Worm (Caenorhabditis elegans): ENCODE data around the gene srb-16.

srb-16 gene

ce11 chrII:5105020-5105419, 45.7 kb downstream of the srb-16 start (continued):
- peak; percentile 60 for TF ChIP-seq F10B5.3 (tag; optimal IDR thresholded peaks at IDR 0.05)
- TF ChIP-seq lir-3 (tag; optimal IDR thresholded peaks at IDR 0.05): peak; percentile 78
- no peak for TF ChIP-seq ceh-32 (tag; optimal IDR thresholded peaks at IDR 0.05; ENCODE audit: poor library complexity)
- no peak; the same call in 1 of the 2 replicates for TF ChIP-seq T26A8.4 (GFP tag; IDR thresholded peaks at IDR 0.05)
- peak; percentile 66; the same call in 1 of the 2 replicates for TF ChIP-seq zfp-3 (GFP tag; conservative IDR thresholded peaks at IDR 0.05)
- TF ChIP-seq dmd-6 (GFP tag; IDR thresholded peaks at IDR 0.05): peak; percentile 82
- TF ChIP-seq ceh-82 (tag; optimal IDR thresholded peaks at IDR 0.05): no peak
- peak; percentile 85 for TF ChIP-seq duxl-1 (tag; optimal IDR thresholded peaks at IDR 0.05; ENCODE audit: poor library complexity)
- TF ChIP-seq ZK337.2 (GFP tag; IDR thresholded peaks at IDR 0.05): 0 out of 2 replicates have a peak, but pooled peaks have one; percentile 73
- peak; percentile 63 for TF ChIP-seq F49E8.2 (tag; optimal IDR thresholded peaks at IDR 0.05; ENCODE audit: borderline replicate concordance)
- peak; percentile 82 for TF ChIP-seq nhr-102 (tag; optimal IDR thresholded peaks at IDR 0.05)
- TF ChIP-seq dmd-9 (GFP tag; IDR thresholded peaks at IDR 0.05): 0 out of 2 replicates have a peak, but pooled peaks have one; percentile 30
- TF ChIP-seq lin-15B (tag; optimal IDR thresholded peaks at IDR 0.05): no peak
- peak; percentile 88 for TF ChIP-seq D1046.2 (GFP tag; IDR thresholded peaks at IDR 0.05)
- peak; percentile 29 for TF ChIP-seq ces-1 (GFP tag; optimal IDR thresholded peaks at IDR 0.05)
- TF ChIP-seq Y75B8A.6 (GFP tag; IDR thresholded peaks at IDR 0.05): peak; percentile 86
- TF ChIP-seq hmg-1.1 (GFP tag; IDR thresholded peaks at IDR 0.05): peak; percentile 89
- TF ChIP-seq pha-4 (GFP tag; IDR thresholded peaks at IDR 0.05): no peak; the same call in 1 of the 2 replicates
- TF ChIP-seq pha-4 (tag; optimal IDR thresholded peaks at IDR 0.05): no peak
- TF ChIP-seq ceh-44 (GFP tag; IDR thresholded peaks at IDR 0.05): peak; percentile 76
- no peak for TF ChIP-seq set-16 (GFP tag; IDR thresholded peaks at IDR 0.05)
- TF ChIP-seq zip-2 (tag; optimal IDR thresholded peaks at IDR 0.05): peak; percentile 60
- no peak for TF ChIP-seq ztf-11 (tag; optimal IDR thresholded peaks at IDR 0.05)
- TF ChIP-seq vab-7 (GFP tag; IDR thresholded peaks at IDR 0.05): peak; percentile 91
- TF ChIP-seq zip-11 (GFP tag; IDR thresholded peaks at IDR 0.05): peak; percentile 73; the same call in 1 of the 2 replicates
- TF ChIP-seq lin-39 (tag; optimal IDR thresholded peaks at IDR 0.05): no peak

DNA sequence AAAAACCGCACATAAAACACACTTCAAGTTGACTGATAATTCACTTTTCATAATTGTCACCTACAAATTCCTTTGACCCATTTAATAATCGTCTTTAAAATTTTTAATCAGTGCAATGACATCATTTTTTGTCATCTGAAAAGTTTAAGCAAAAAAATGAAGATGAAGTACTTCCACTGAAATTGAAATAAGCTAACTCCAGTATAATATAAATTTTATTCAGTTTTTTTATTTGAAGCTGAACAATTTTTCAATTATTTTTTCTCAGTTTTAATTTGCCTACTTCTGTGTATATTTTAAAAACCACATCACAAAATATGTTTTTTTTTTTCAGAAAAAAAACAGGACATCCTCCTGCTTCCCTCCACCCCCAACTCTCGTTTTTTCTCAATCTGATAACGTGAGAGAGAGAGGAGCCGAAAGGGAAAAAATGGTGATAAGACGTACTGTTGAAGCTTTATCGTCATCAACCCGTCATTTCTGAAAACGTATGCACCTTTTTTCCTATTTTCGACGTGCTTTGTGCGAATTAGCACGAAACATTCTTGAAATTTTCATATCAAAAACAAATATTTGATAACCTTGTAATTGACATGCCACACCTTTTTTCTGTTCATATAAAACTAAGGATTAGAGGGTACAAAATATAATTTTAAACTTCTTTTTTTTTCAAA, 46.8 kb downstream of the srb-16 start, which contains the start of the genes C04G6.11 and mpk-2:
Gene C04G6.11, minus strand, starts transcription at position 51 of the 674 bp plus-strand sequence.
Gene mpk-2, plus strand, starts transcription at position 335 of the 674 bp plus-strand sequence.
- TF ChIP-seq ceh-20 (GFP tag; IDR thresholded peaks at IDR 0.05) (no peak), R02D3.7 (tag; optimal IDR thresholded peaks at IDR 0.05) (no peak), mdt-29 (GFP tag; IDR thresholded peaks at IDR 0.05) (no peak), daf-16 (GFP tag; optimal IDR thresholded peaks at IDR 0.05) (peak in 1 of 2 experiments; percentile 69), daf-16 (tag; optimal IDR thresholded peaks at IDR 0.05) (peak; percentile 66), jun-1 (tag; optimal IDR thresholded peaks at IDR 0.05) (no peak), pqm-1 (tag; optimal IDR thresholded peaks at IDR 0.05) (peak; percentile 69), ctbp-1 (GFP tag; IDR thresholded peaks at IDR 0.05) (no peak), ceh-28 (tag; optimal IDR thresholded peaks at IDR 0.05) (no peak), aha-1 (tag) (no peak), egl-43 (GFP tag; IDR thresholded peaks at IDR 0.05) (no peak), F49E8.2 (tag; optimal IDR thresholded peaks at IDR 0.05; ENCODE audit: borderline replicate concordance) (no peak), tra-1 (GFP tag; IDR thresholded peaks at IDR 0.05) (no peak; the same call in 1 of the 2 replicates), dmd-6 (GFP tag; IDR thresholded peaks at IDR 0.05) (peak; percentile 97), madf-9 (GFP tag; conservative IDR thresholded peaks at IDR 0.05) (no peak), ZK337.2 (GFP tag; IDR thresholded peaks at IDR 0.05) (no peak), F10B5.3 (tag; optimal IDR thresholded peaks at IDR 0.05) (no peak), duxl-1 (tag; optimal IDR thresholded peaks at IDR 0.05; ENCODE audit: poor library complexity) (no peak), daf-8 (GFP tag; IDR thresholded peaks at IDR 0.05) (no peak), lin-13 (GFP tag; optimal IDR thresholded peaks at IDR 0.05) (no peak), nhr-28 (tag; optimal IDR thresholded peaks at IDR 0.05) (peak; percentile 77), skn-1 (tag; optimal IDR thresholded peaks at IDR 0.05) (no peak), ztf-11 (tag; optimal IDR thresholded peaks at IDR 0.05) (no peak), set-16 (GFP tag; IDR thresholded peaks at IDR 0.05) (no peak), lin-1 (GFP tag; IDR thresholded peaks at IDR 0.05) (peak; percentile 59; the same call in 1 of the 2 replicates), fos-1 (tag; optimal IDR thresholded peaks at IDR 0.05) (no peak), lsy-2 (tag; optimal IDR thresholded peaks at IDR 0.05) (no peak), egl-27 (tag; optimal IDR thresholded peaks at IDR 0.05) (no peak), T20F7.1 (GFP tag; optimal IDR thresholded peaks at IDR 0.05) (peak; percentile 45), hlh-11 (tag; optimal IDR thresholded peaks at IDR 0.05) (peak; percentile 82), F44E2.7 (GFP tag; IDR thresholded peaks at IDR 0.05) (no peak)

All from whole organism, L4 larva.